Worm (Caenorhabditis elegans): ENCODE measurements around the gene hadb-1.
A peak's percentile ranks its signal among the peaks of the same experiment; 100 is the strongest.

ce11 chrIII:8663143-8663542 lies 25.1 kb downstream of the hadb-1 start:
- TF ChIP-seq nhr-90 (tag; optimal IDR thresholded peaks at IDR 0.05; ENCODE audit: poor library complexity) (no peak), unc-62 (GFP tag; optimal IDR thresholded peaks at IDR 0.05) (no peak), nhr-76 (tag; optimal IDR thresholded peaks at IDR 0.05) (no peak), pqm-1 (tag; optimal IDR thresholded peaks at IDR 0.05) (no peak), lsy-2 (tag; optimal IDR thresholded peaks at IDR 0.05) (peak in 1 of 2 experiments; percentile 3), elt-3 (tag; optimal IDR thresholded peaks at IDR 0.05) (no peak), ama-1 (optimal IDR thresholded peaks at IDR 0.05) (no peak)

Measured in whole organism, L1 larva.